Fruit fly (Drosophila melanogaster): ENCODE data around the gene CG33777.

The CG33777 gene

dm6 chr3L:4549341-4549740 lies 5.7 kb downstream of the CG33777 start (continued):
- no peak for TF ChIP-seq pum (GFP tag; optimal IDR thresholded peaks at IDR 0.05)
- no peak for TF ChIP-seq Sox100B (GFP tag; optimal IDR thresholded peaks at IDR 0.05)
- no peak for TF ChIP-seq CG10431 (GFP tag; optimal IDR thresholded peaks at IDR 0.05)
- no peak for TF ChIP-seq Rfx (GFP tag; IDR thresholded peaks at IDR 0.05)
- TF ChIP-seq HLH3B (GFP tag; IDR thresholded peaks at IDR 0.05): no peak
- TF ChIP-seq Med (GFP tag): peak; percentile 44
- no peak for TF ChIP-seq gcm (GFP tag; optimal IDR thresholded peaks at IDR 0.05)
- TF ChIP-seq GATAe (GFP tag; conservative IDR thresholded peaks at IDR 0.05): peak; percentile 52
- no peak for TF ChIP-seq ham (GFP tag; IDR thresholded peaks at IDR 0.05)

- TF ChIP-seq Hsf (GFP tag; optimal IDR thresholded peaks at IDR 0.05) (no peak), exex (tag; optimal IDR thresholded peaks at IDR 0.05) (peak; percentile 36), grn (GFP tag; optimal IDR thresholded peaks at IDR 0.05) (peak; percentile 1), Oli (tag; optimal IDR thresholded peaks at IDR 0.05) (no peak), Gug (GFP tag; IDR thresholded peaks at IDR 0.05) (no peak), CG9817 (tag; optimal IDR thresholded peaks at IDR 0.05) (no peak), vnd (GFP tag; IDR thresholded peaks at IDR 0.05; ENCODE audit: partially characterized antibody) (no peak), Hr78 (GFP tag; optimal IDR thresholded peaks at IDR 0.05) (peak in 1 of 2 experiments; percentile 76), CG33557 (GFP tag; optimal IDR thresholded peaks at IDR 0.05) (no peak), cato (GFP tag; optimal IDR thresholded peaks at IDR 0.05; ENCODE audit: borderline replicate concordance) (no peak), unpg (GFP tag; optimal IDR thresholded peaks at IDR 0.05) (no peak), CG15514 (GFP tag; optimal IDR thresholded peaks at IDR 0.05) (no peak), CG12391 (tag; optimal IDR thresholded peaks at IDR 0.05) (no peak)
These were observed 6.7 kb downstream of the CG33777 start for dm6 chr3L:4548380-4548779.

- TF ChIP-seq CG9932 (GFP tag; IDR thresholded peaks at IDR 0.05): no peak
- TF ChIP-seq CG18476 (GFP tag; optimal IDR thresholded peaks at IDR 0.05): no peak
- peak; percentile 66 for TF ChIP-seq grau (tag; optimal IDR thresholded peaks at IDR 0.05)
- TF ChIP-seq CG34224 (GFP tag; IDR thresholded peaks at IDR 0.05; ENCODE audit: partially characterized antibody): no peak
- TF ChIP-seq CG7786 (GFP tag; optimal IDR thresholded peaks at IDR 0.05): no peak
- TF ChIP-seq ato (GFP tag; IDR thresholded peaks at IDR 0.05; ENCODE audit: partially characterized antibody): no peak
- TF ChIP-seq CG18764 (GFP tag; optimal IDR thresholded peaks at IDR 0.05): peak; percentile 38
- TF ChIP-seq fd3F (GFP tag; optimal IDR thresholded peaks at IDR 0.05): no peak
- TF ChIP-seq sens-2 (GFP tag; IDR thresholded peaks at IDR 0.05): peak; percentile 58
- peak; percentile 54 for TF ChIP-seq CG13424 (tag; optimal IDR thresholded peaks at IDR 0.05)
- TF ChIP-seq CG9727 (GFP tag; optimal IDR thresholded peaks at IDR 0.05): peak; percentile 88
- peak; percentile 21 for TF ChIP-seq CG10462 (GFP tag; optimal IDR thresholded peaks at IDR 0.05)
- TF ChIP-seq CG16863 (GFP tag; optimal IDR thresholded peaks at IDR 0.05): no peak
- peak; percentile 45 for TF ChIP-seq CG32772 (GFP tag; IDR thresholded peaks at IDR 0.05)
- TF ChIP-seq prd (optimal IDR thresholded peaks at IDR 0.05): no peak
- peak; percentile 89 for TF ChIP-seq prd (GFP tag; IDR thresholded peaks at IDR 0.05)
- TF ChIP-seq CG18011 (GFP tag; optimal IDR thresholded peaks at IDR 0.05): no peak
- TF ChIP-seq caup (GFP tag; optimal IDR thresholded peaks at IDR 0.05; ENCODE audit: severe bottlenecking): no peak
- TF ChIP-seq ttk (GFP tag; IDR thresholded peaks at IDR 0.05): peak; percentile 31; the same call in 1 of the 2 replicates
- TF ChIP-seq CG1647 (GFP tag; optimal IDR thresholded peaks at IDR 0.05): no peak
- TF ChIP-seq jumu (GFP tag; optimal IDR thresholded peaks at IDR 0.05): no peak
- no peak for TF ChIP-seq tup (GFP tag; optimal IDR thresholded peaks at IDR 0.05)
- peak; percentile 63 for TF ChIP-seq CG2875 (GFP tag; optimal IDR thresholded peaks at IDR 0.05)
- peak; percentile 92 for TF ChIP-seq Drgx (GFP tag; IDR thresholded peaks at IDR 0.05)
- peak; percentile 69 for TF ChIP-seq Sox102F (GFP tag; optimal IDR thresholded peaks at IDR 0.05)
- peak; percentile 81 for TF ChIP-seq fd102C (GFP tag; optimal IDR thresholded peaks at IDR 0.05)
- TF ChIP-seq ac (GFP tag; optimal IDR thresholded peaks at IDR 0.05): peak; percentile 55
These were observed 8.4 kb downstream of the CG33777 start for dm6 chr3L:4546650-4547049.

Measured in whole organism, embryonic.